Fruit fly (Drosophila melanogaster) whole organism, embryonic: ENCODE measurements around the gene CG10863.
A peak's percentile ranks its signal among the peaks of the same experiment; 100 is the strongest.

Experiments
- ATbp ChIP-seq: fragments of 200-800 bp; sonication (Bioruptor generic); optimal IDR thresholded peaks from 2 replicates; lab custom pipeline; 2017; ENCODE audit warnings: missing biosample characterization, mild to moderate bottlenecking, missing genetic modification characterization, missing genetic modification reagents
- Abd-B ChIP-seq: fragments of 200-800 bp; sonication (Bioruptor generic); optimal IDR thresholded peaks from 2 replicates; lab custom pipeline; 2018; ENCODE audit warnings: missing biosample characterization, mild to moderate bottlenecking, missing genetic modification characterization, moderate library complexity
- Antp ChIP-seq: fragments of 200-800 bp; sonication (Bioruptor generic); optimal IDR thresholded peaks from 3 replicates; lab custom pipeline; 2016; ENCODE audit warnings: missing biosample characterization, missing genetic modification characterization
- Atf3 ChIP-seq: fragments of 200-800 bp; sonication (Bioruptor generic); optimal IDR thresholded peaks from 3 replicates; lab custom pipeline; 2016; ENCODE audit warnings: missing biosample characterization, missing genetic modification characterization
- B-H1 ChIP-seq: fragments of 200-800 bp; sonication (Bioruptor generic); IDR thresholded peaks from 3 replicates; pipeline ENCODE4 v1.3.6; 2022; ENCODE audit warnings: missing biosample characterization, missing genetic modification characterization
- CG10274 ChIP-seq: fragments of 200-800 bp; sonication (Bioruptor generic); optimal IDR thresholded peaks from 3 replicates; lab custom pipeline; 2017; ENCODE audit warnings: missing biosample characterization, mild to moderate bottlenecking, missing genetic modification characterization
- CG10543 ChIP-seq: fragments of 200-800 bp; sonication (Bioruptor generic); optimal IDR thresholded peaks from 3 replicates; lab custom pipeline; 2017; ENCODE audit warnings: missing biosample characterization, mild to moderate bottlenecking, missing genetic modification characterization, moderate library complexity
- CG12155 ChIP-seq: fragments of 200-800 bp; sonication (Bioruptor generic); optimal IDR thresholded peaks from 3 replicates; lab custom pipeline; 2016; ENCODE audit warnings: missing biosample characterization, missing genetic modification characterization
- CG13287 ChIP-seq: fragments of 200-800 bp; sonication (Bioruptor generic); IDR thresholded peaks from 2 replicates; pipeline ENCODE4 v1.3.6; 2022; ENCODE audit warnings: missing biosample characterization, missing genetic modification characterization; ENCODE audit not compliant: partially characterized antibody
- CG1647 ChIP-seq: fragments of 200-800 bp; sonication (Bioruptor generic); optimal IDR thresholded peaks from 3 replicates; lab custom pipeline; 2016; ENCODE audit warnings: missing biosample characterization, missing genetic modification characterization
- CG16863 ChIP-seq: fragments of 200-800 bp; sonication (Bioruptor generic); optimal IDR thresholded peaks from 3 replicates; lab custom pipeline; 2016; ENCODE audit warnings: missing biosample characterization, missing genetic modification characterization
- CG17359 ChIP-seq: fragments of 200-800 bp; sonication (Bioruptor generic); optimal IDR thresholded peaks from 3 replicates; lab custom pipeline; 2018; ENCODE audit warnings: missing biosample characterization, mild to moderate bottlenecking, missing genetic modification characterization, moderate library complexity
- CG17612 ChIP-seq: fragments of 200-800 bp; sonication (Bioruptor generic); IDR thresholded peaks from 2 replicates; pipeline ENCODE4 v1.3.6; 2022; ENCODE audit warnings: missing biosample characterization, missing genetic modification characterization
- CG2199 ChIP-seq: fragments of 200-800 bp; sonication (Bioruptor generic); IDR thresholded peaks from 3 replicates; pipeline ENCODE4 v1.3.6; 2022; ENCODE audit warnings: missing biosample characterization, missing genetic modification characterization
- CG31365 ChIP-seq: fragments of 200-800 bp; sonication (Bioruptor generic); optimal IDR thresholded peaks from 2 replicates; lab custom pipeline; 2018; ENCODE audit warnings: missing biosample characterization, mild to moderate bottlenecking, missing genetic modification characterization
- CG3281 ChIP-seq: fragments of 200-800 bp; sonication (Bioruptor generic); optimal IDR thresholded peaks from 3 replicates; lab custom pipeline; 2017; ENCODE audit warnings: missing biosample characterization, mild to moderate bottlenecking, missing genetic modification characterization
- CG3407 ChIP-seq: fragments of 200-800 bp; sonication (Bioruptor generic); optimal IDR thresholded peaks from 2 replicates; lab custom pipeline; 2018; ENCODE audit warnings: missing biosample characterization, mild to moderate bottlenecking, missing genetic modification characterization
- CG34224 ChIP-seq: fragments of 200-800 bp; sonication (Bioruptor generic); IDR thresholded peaks from 3 replicates; pipeline ENCODE4 v1.3.6; 2022; ENCODE audit warnings: missing biosample characterization, missing genetic modification characterization; ENCODE audit not compliant: partially characterized antibody
- CG3838 ChIP-seq: fragments of 200-800 bp; sonication (Bioruptor generic); optimal IDR thresholded peaks from 3 replicates; lab custom pipeline; 2016; ENCODE audit warnings: missing biosample characterization, missing genetic modification characterization
- CG4282 ChIP-seq: fragments of 200-800 bp; sonication (Bioruptor generic); optimal IDR thresholded peaks from 2 replicates; lab custom pipeline; 2016; ENCODE audit warnings: missing biosample characterization, missing genetic modification characterization
- CG5245 ChIP-seq: fragments of 200-800 bp; sonication (Bioruptor generic); optimal IDR thresholded peaks from 3 replicates; lab custom pipeline; 2016; ENCODE audit warnings: missing biosample characterization, missing genetic modification characterization
- CG5953 ChIP-seq: fragments of 200-800 bp; sonication (Bioruptor generic); IDR thresholded peaks from 2 replicates; pipeline ENCODE4 v1.3.6; 2022; ENCODE audit warnings: missing biosample characterization, missing genetic modification characterization
- CG6765 ChIP-seq: fragments of 200-800 bp; sonication (Bioruptor generic); optimal IDR thresholded peaks from 3 replicates; lab custom pipeline; 2017; ENCODE audit warnings: missing biosample characterization, mild to moderate bottlenecking, missing genetic modification characterization
- CG6854 ChIP-seq: fragments of 200-800 bp; sonication (Bioruptor generic); optimal IDR thresholded peaks from 3 replicates; lab custom pipeline; 2017; ENCODE audit warnings: missing biosample characterization, mild to moderate bottlenecking, missing genetic modification characterization
- CG7786 ChIP-seq: fragments of 200-800 bp; sonication (Bioruptor generic); optimal IDR thresholded peaks from 2 replicates; lab custom pipeline; 2016; ENCODE audit warnings: missing biosample characterization, missing genetic modification characterization
- CG8281 ChIP-seq: fragments of 200-800 bp; sonication (Bioruptor generic); optimal IDR thresholded peaks from 2 replicates; lab custom pipeline; 2018; ENCODE audit warnings: missing biosample characterization, mild to moderate bottlenecking, missing genetic modification characterization, moderate library complexity
- CG9797 ChIP-seq: fragments of 200-800 bp; sonication (Bioruptor generic); optimal IDR thresholded peaks from 3 replicates; lab custom pipeline; 2018; ENCODE audit warnings: missing biosample characterization, mild to moderate bottlenecking, missing genetic modification characterization
- CrebB ChIP-seq: fragments of 200-800 bp; sonication (Bioruptor generic); optimal IDR thresholded peaks from 3 replicates; lab custom pipeline; 2018; ENCODE audit warnings: missing biosample characterization, mild to moderate bottlenecking, missing genetic modification characterization
- H2.0 ChIP-seq: fragments of 200-800 bp; sonication (Bioruptor generic); IDR thresholded peaks from 2 replicates; pipeline ENCODE4 v1.3.6; 2022; ENCODE audit warnings: missing biosample characterization, missing genetic modification characterization
- Hand ChIP-seq: fragments of 200-800 bp; sonication (Bioruptor generic); optimal IDR thresholded peaks from 2 replicates; lab custom pipeline; 2017; ENCODE audit warnings: mild to moderate bottlenecking, missing biosample characterization, missing genetic modification reagents, missing genetic modification characterization
- HmgD ChIP-seq: fragments of 200-800 bp; sonication (Bioruptor generic); optimal IDR thresholded peaks from 3 replicates; lab custom pipeline; 2016; ENCODE audit warnings: missing biosample characterization, missing genetic modification characterization
- HmgZ ChIP-seq: fragments of 200-800 bp; sonication (Bioruptor generic); optimal IDR thresholded peaks from 2 replicates; lab custom pipeline; 2018; ENCODE audit warnings: missing biosample characterization, mild to moderate bottlenecking, missing genetic modification characterization
- Hr3 ChIP-seq: fragments of 200-800 bp; sonication (Bioruptor generic); optimal IDR thresholded peaks from 3 replicates; lab custom pipeline; 2016; ENCODE audit warnings: missing biosample characterization, missing genetic modification characterization
- Hr51 ChIP-seq, 2 experiments: fragments of 200-800 bp; sonication (Bioruptor generic); optimal IDR thresholded peaks; 2 replicates in 1 of 2; 3 replicates in 1 of 2; lab custom pipeline; 2016 to 2018; ENCODE audit warnings: missing biosample characterization in 2 of 2, missing genetic modification characterization in 2 of 2, mild to moderate bottlenecking in 1 of 2, moderate library complexity in 1 of 2
- MESR4 ChIP-seq: fragments of 200-800 bp; sonication (Bioruptor generic); optimal IDR thresholded peaks from 2 replicates; lab custom pipeline; 2018; ENCODE audit warnings: missing biosample characterization, mild to moderate bottlenecking, missing genetic modification characterization, moderate library complexity
- Mad ChIP-seq: fragments of 200-800 bp; sonication (Bioruptor generic); optimal IDR thresholded peaks from 2 replicates; lab custom pipeline; 2016; ENCODE audit warnings: missing biosample characterization, missing genetic modification characterization
- NC2α ChIP-seq: fragments of 200-800 bp; sonication (Bioruptor generic); optimal IDR thresholded peaks from 2 replicates; lab custom pipeline; 2016; ENCODE audit warnings: missing biosample characterization, missing genetic modification characterization
- Nf-YC ChIP-seq: fragments of 200-800 bp; optimal IDR thresholded peaks from 3 replicates; lab custom pipeline; 2019; ENCODE audit warnings: missing biosample characterization, mild to moderate bottlenecking, missing genetic modification characterization, moderate library complexity
- Usf ChIP-seq: fragments of 200-800 bp; sonication (Bioruptor generic); optimal IDR thresholded peaks from 2 replicates; lab custom pipeline; 2017; ENCODE audit warnings: missing genotype, missing biosample characterization, missing genetic modification characterization
- ab ChIP-seq: fragments of 200-800 bp; sonication (Bioruptor generic); optimal IDR thresholded peaks from 2 replicates; lab custom pipeline; 2016; ENCODE audit warnings: missing biosample characterization, missing genetic modification characterization
- cato ChIP-seq: fragments of 200-800 bp; sonication (Bioruptor generic); optimal IDR thresholded peaks from 2 replicates; lab custom pipeline; 2016; ENCODE audit warnings: missing biosample characterization, missing genetic modification characterization, borderline replicate concordance
- crc ChIP-seq: fragments of 200-800 bp; sonication (Bioruptor generic); optimal IDR thresholded peaks from 2 replicates; lab custom pipeline; 2016; ENCODE audit warnings: missing biosample characterization, missing genetic modification characterization
- disco-r ChIP-seq: fragments of 200-800 bp; sonication (Bioruptor generic); optimal IDR thresholded peaks from 2 replicates; lab custom pipeline; 2016; ENCODE audit warnings: missing biosample characterization, missing genetic modification characterization
- ham ChIP-seq: fragments of 200-800 bp; sonication (Bioruptor generic); IDR thresholded peaks from 2 replicates; pipeline ENCODE4 v1.3.6; 2022; ENCODE audit warnings: missing biosample characterization, missing genetic modification characterization
- peb ChIP-seq: fragments of 200-800 bp; sonication (Bioruptor generic); IDR thresholded peaks from 2 replicates; pipeline ENCODE4 v1.3.6; 2022; ENCODE audit warnings: missing biosample characterization, missing genetic modification characterization
- pnt ChIP-seq: fragments of 200-800 bp; sonication (Bioruptor generic); optimal IDR thresholded peaks from 3 replicates; lab custom pipeline; 2016; ENCODE audit warnings: missing biosample characterization, missing genetic modification characterization
- sim ChIP-seq: fragments of 200-800 bp; sonication (Bioruptor generic); IDR thresholded peaks from 2 replicates; pipeline ENCODE4 v1.3.6; 2022; ENCODE audit warnings: missing biosample characterization, missing genetic modification characterization
- sisA ChIP-seq: fragments of 200-800 bp; sonication (Bioruptor generic); IDR thresholded peaks from 2 replicates; pipeline ENCODE4 v1.3.6; 2022; ENCODE audit warnings: missing biosample characterization, missing genetic modification characterization
- tna ChIP-seq: fragments of 200-800 bp; sonication (Bioruptor generic); IDR thresholded peaks from 2 replicates; pipeline ENCODE4 v1.3.6; 2022; ENCODE audit warnings: missing biosample characterization, missing genetic modification characterization; ENCODE audit not compliant: partially characterized antibody
- toy ChIP-seq: fragments of 200-800 bp; sonication (Bioruptor generic); IDR thresholded peaks from 2 replicates; pipeline ENCODE4 v1.3.6; 2022; ENCODE audit warnings: missing biosample characterization, missing genetic modification characterization
- trem ChIP-seq: fragments of 200-800 bp; optimal IDR thresholded peaks from 3 replicates; lab custom pipeline; 2019; ENCODE audit warnings: missing biosample characterization, mild to moderate bottlenecking, missing genetic modification characterization, moderate library complexity
- tx ChIP-seq: fragments of 200-800 bp; sonication (Bioruptor generic); optimal IDR thresholded peaks from 2 replicates; lab custom pipeline; 2016; ENCODE audit warnings: missing biosample characterization, missing genetic modification characterization

The CG10863 gene

dm6 chr3L:3903301-3903700 is 39.0 kb downstream of the CG10863 start, which contains the start of gene Sc2 (continued):
- no peak for TF ChIP-seq disco-r
- no peak for TF ChIP-seq CG17359 (tag; lab: Kevin White, UChicago)
- no peak for TF ChIP-seq CG5953 (GFP tag; lab: Robert Waterston, UW)
- no peak for TF ChIP-seq cato (GFP tag; lab: Kevin White, UChicago)
- TF ChIP-seq CG3838 (GFP tag; lab: Kevin White, UChicago): no peak
- TF ChIP-seq trem: peak; percentile 2
- no peak for TF ChIP-seq Mad (GFP tag; lab: Kevin White, UChicago)
- no peak for TF ChIP-seq CG5245
- no peak for TF ChIP-seq Nf-YC (tag; lab: Kevin White, UChicago)
- no peak for TF ChIP-seq NC2α
- 0 out of 2 replicates have a peak, but pooled peaks have one; percentile 5 for TF ChIP-seq H2.0
- TF ChIP-seq Hand (GFP tag; lab: Kevin White, UChicago): no peak
- 0 out of 2 replicates have a peak, but pooled peaks have one; percentile 50 for TF ChIP-seq sim (GFP tag; lab: Robert Waterston, UW)
- TF ChIP-seq ab (GFP tag; lab: Kevin White, UChicago): no peak
- TF ChIP-seq Usf (GFP tag; lab: Kevin White, UChicago): no peak
- no peak for TF ChIP-seq CG6765 (GFP tag; lab: Kevin White, UChicago)
- TF ChIP-seq CG31365 (tag; lab: Kevin White, UChicago): no peak
- TF ChIP-seq HmgZ: peak; percentile 14
- no peak for TF ChIP-seq ATbp (GFP tag; lab: Kevin White, UChicago)
- TF ChIP-seq MESR4 (GFP tag; lab: Kevin White, UChicago): peak; percentile 65
- no peak for TF ChIP-seq pnt (GFP tag; lab: Kevin White, UChicago)
- TF ChIP-seq CG13287 (GFP tag; lab: Robert Waterston, UW): no peak; the same call in 1 of the 2 replicates
- TF ChIP-seq CG9797 (GFP tag; lab: Kevin White, UChicago): peak; percentile 56
- no peak for TF ChIP-seq Abd-B
- no peak for TF ChIP-seq tna (GFP tag; lab: Robert Waterston, UW)
- TF ChIP-seq sisA (GFP tag; lab: Robert Waterston, UW): no peak
- TF ChIP-seq CG8281: no peak
- TF ChIP-seq CG10274: no peak
- no peak for TF ChIP-seq CrebB (tag; lab: Kevin White, UChicago)
- no peak for TF ChIP-seq peb (GFP tag; lab: Robert Waterston, UW)
- TF ChIP-seq CG17612: no peak
- TF ChIP-seq Antp (GFP tag; lab: Kevin White, UChicago): no peak
- TF ChIP-seq ham (GFP tag; lab: Robert Waterston, UW): no peak
- TF ChIP-seq CG7786: no peak
- TF ChIP-seq CG3407 (GFP tag; lab: Kevin White, UChicago): no peak
- TF ChIP-seq crc (GFP tag; lab: Kevin White, UChicago): no peak
- TF ChIP-seq CG6854 (GFP tag; lab: Kevin White, UChicago): no peak
- no peak for TF ChIP-seq toy (GFP tag; lab: Robert Waterston, UW)
- TF ChIP-seq CG4282 (GFP tag; lab: Kevin White, UChicago): no peak
- no peak for TF ChIP-seq CG16863 (GFP tag; lab: Kevin White, UChicago)
- no peak for TF ChIP-seq HmgD
- TF ChIP-seq CG10543 (GFP tag; lab: Kevin White, UChicago): no peak
- TF ChIP-seq CG1647 (GFP tag; lab: Kevin White, UChicago): no peak
- no peak for TF ChIP-seq Atf3 (GFP tag; lab: Kevin White, UChicago)
- no peak for TF ChIP-seq CG34224 (GFP tag; lab: Robert Waterston, UW)
- TF ChIP-seq Hr3 (GFP tag; lab: Kevin White, UChicago): no peak
- TF ChIP-seq Hr51 (GFP tag; optimal IDR thresholded peaks at IDR 0.05; lab: Kevin White, UChicago): no peak
- no peak for TF ChIP-seq CG2199
- no peak for TF ChIP-seq CG12155 (GFP tag; lab: Kevin White, UChicago)
- TF ChIP-seq B-H1 (GFP tag; lab: Robert Waterston, UW): no peak
- TF ChIP-seq tx (GFP tag; lab: Kevin White, UChicago): no peak
- no peak for TF ChIP-seq CG3281 (GFP tag; lab: Kevin White, UChicago)
